Worm (Caenorhabditis elegans) whole organism, late embryonic: ENCODE measurements around the gene C53D6.7.

Experiments
- K02D7.2 ChIP-seq: sonication (generic microtip); optimal IDR thresholded peaks from 2 replicates; lab custom pipeline; 2017; ENCODE audit warnings: mild to moderate bottlenecking, missing genetic modification characterization, missing compliant biosample characterization
- ama-1 ChIP-seq: fragments of 150-350 bp; optimal IDR thresholded peaks from 2 replicates; lab custom pipeline; 2014
- ceh-9 ChIP-seq: sonication (generic microtip); optimal IDR thresholded peaks from 2 replicates; lab custom pipeline; 2016; ENCODE audit warnings: mild to moderate bottlenecking, missing genetic modification characterization, inconsistent platforms, missing compliant biosample characterization
- che-1 ChIP-seq: sonication (generic microtip); optimal IDR thresholded peaks from 2 replicates; lab custom pipeline; 2016; ENCODE audit warnings: mild to moderate bottlenecking, missing genetic modification characterization, missing compliant biosample characterization
- eyg-1 ChIP-seq: sonication (generic microtip); optimal IDR thresholded peaks from 2 replicates; lab custom pipeline; 2016; ENCODE audit warnings: missing genotype, missing genetic modification characterization, missing compliant biosample characterization
- hlh-30 ChIP-seq: sonication (generic microtip); optimal IDR thresholded peaks from 2 replicates; lab custom pipeline; 2017; ENCODE audit warnings: antibody characterized with exemption, missing genetic modification characterization, missing compliant biosample characterization; ENCODE audit not compliant: insufficient read depth
- hlh-8 ChIP-seq: sonication (generic microtip); optimal IDR thresholded peaks from 2 replicates; lab custom pipeline; 2016; ENCODE audit warnings: missing genotype, missing genetic modification characterization, missing compliant biosample characterization
- pqm-1 ChIP-seq: sonication (generic microtip); optimal IDR thresholded peaks from 2 replicates; lab custom pipeline; 2016; ENCODE audit warnings: missing genetic modification characterization, missing compliant biosample characterization
- tbx-2 ChIP-seq: sonication (generic microtip); optimal IDR thresholded peaks from 2 replicates; lab custom pipeline; 2016; ENCODE audit warnings: missing genetic modification characterization, missing compliant biosample characterization
- unc-55 ChIP-seq: sonication (generic microtip); optimal IDR thresholded peaks from 2 replicates; lab custom pipeline; 2017; ENCODE audit warnings: missing biosample characterization, missing genetic modification reagents, missing genetic modification characterization

DNA sequence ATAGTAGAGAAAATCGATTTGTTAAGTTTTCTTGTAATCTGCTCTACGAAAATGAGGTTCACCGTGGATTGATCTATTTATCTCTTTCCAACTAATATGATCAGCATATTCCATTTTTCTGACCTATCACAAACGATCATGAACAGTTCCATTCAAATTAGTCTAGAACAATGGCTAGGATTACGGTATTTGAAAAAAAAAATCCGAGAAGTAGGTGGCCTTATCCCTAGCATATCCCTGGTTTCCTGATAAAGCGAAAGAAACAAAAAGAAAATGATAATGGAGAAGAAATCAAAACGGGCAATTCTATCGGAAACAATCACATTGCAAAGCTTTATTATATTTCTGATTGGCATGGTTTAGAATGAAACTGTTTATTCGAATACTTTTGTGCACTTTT is 44.2 kb downstream of the C53D6.7 start, which contains the start of gene mltn-12:
- TF ChIP-seq eyg-1 (tag; lab: Kevin White, UChicago) = no peak
- TF ChIP-seq ceh-9 = no peak
- TF ChIP-seq unc-55 (GFP tag; lab: Kevin White, UChicago) = no peak
- TF ChIP-seq hlh-8 = no peak
- no peak for TF ChIP-seq tbx-2
- TF ChIP-seq ama-1 (lab: Kevin White, UChicago) = no peak
- TF ChIP-seq hlh-30 = no peak
- no peak for TF ChIP-seq pqm-1 (tag; lab: Kevin White, UChicago)
- no peak for TF ChIP-seq che-1 (tag; lab: Kevin White, UChicago)
- no peak for TF ChIP-seq K02D7.2 (tag; lab: Kevin White, UChicago)
